Fruit fly (Drosophila melanogaster) whole organism, wandering third instar larva: Measurements from ENCODE around the gene beat-Ib.

ENCODE experiments used
- CrebA ChIP-seq: fragments of 200-800 bp; sonication (Bioruptor generic); optimal IDR thresholded peaks from 2 replicates; lab custom pipeline; 2016; ENCODE audit warnings: missing biosample characterization, mild to moderate bottlenecking, missing genetic modification characterization, borderline replicate concordance
- Hnf4 ChIP-seq: fragments of 200-800 bp; sonication (Bioruptor generic); optimal IDR thresholded peaks from 2 replicates; lab custom pipeline; 2016; ENCODE audit warnings: missing biosample characterization, mild to moderate bottlenecking, missing genetic modification characterization
- Hr83 ChIP-seq: fragments of 200-300 bp; sonication (Bioruptor generic); optimal IDR thresholded peaks from 2 replicates; lab custom pipeline; 2016; ENCODE audit warnings: missing biosample characterization, mild to moderate bottlenecking, missing genetic modification characterization, moderate library complexity; ENCODE audit not compliant: poor library complexity, severe bottlenecking
- N ChIP-seq: fragments of >200 bp; optimal IDR thresholded peaks from 2 replicates; lab custom pipeline; 2018; ENCODE audit warnings: missing biosample characterization, missing external identifiers, missing genetic modification characterization
- OdsH ChIP-seq: fragments of 200-800 bp; sonication (Bioruptor generic); optimal IDR thresholded peaks from 2 replicates; lab custom pipeline; 2016; ENCODE audit warnings: missing biosample characterization, mild to moderate bottlenecking, missing genetic modification characterization
- Sp1 ChIP-seq: fragments of 200-800 bp; sonication (Bioruptor generic); optimal IDR thresholded peaks from 3 replicates; lab custom pipeline; 2019; ENCODE audit warnings: missing biosample characterization, mild to moderate bottlenecking, missing genetic modification characterization, moderate library complexity
- br ChIP-seq: fragments of 200-800 bp; sonication (Bioruptor generic); optimal IDR thresholded peaks from 2 replicates; lab custom pipeline; 2016; ENCODE audit warnings: missing biosample characterization, missing genetic modification characterization
- brk ChIP-seq: fragments of 200-800 bp; sonication (Bioruptor generic); optimal IDR thresholded peaks from 2 replicates; lab custom pipeline; 2016; ENCODE audit warnings: missing biosample characterization, mild to moderate bottlenecking, missing genetic modification characterization
- dmrt93B ChIP-seq: fragments of 200-800 bp; sonication (Bioruptor generic); optimal IDR thresholded peaks from 2 replicates; lab custom pipeline; 2018; ENCODE audit warnings: missing biosample characterization, mild to moderate bottlenecking, missing genetic modification characterization
- dsf ChIP-seq: sonication (Bioruptor generic); optimal IDR thresholded peaks from 2 replicates; lab custom pipeline; 2016; ENCODE audit warnings: missing biosample characterization, missing genetic modification characterization, borderline replicate concordance
- ey ChIP-seq: fragments of 200-800 bp; sonication (Bioruptor generic); optimal IDR thresholded peaks from 2 replicates; lab custom pipeline; 2016; ENCODE audit warnings: missing biosample characterization, missing genetic modification characterization
- foxo ChIP-seq, 2 experiments: fragments of 200-800 bp; sonication (Bioruptor generic); optimal IDR thresholded peaks; 2 replicates in 1 of 2; 3 replicates in 1 of 2; lab custom pipeline; 2016 to 2017; ENCODE audit warnings: missing biosample characterization in 2 of 2, missing genetic modification characterization in 2 of 2
- fru ChIP-seq: fragments of 200-800 bp; sonication (Bioruptor generic); optimal IDR thresholded peaks from 3 replicates; lab custom pipeline; 2016; ENCODE audit warnings: missing biosample characterization, mild to moderate bottlenecking, missing genetic modification characterization
- jim ChIP-seq: fragments of 175-275, 200-325 bp; sonication (Bioruptor generic); optimal IDR thresholded peaks from 2 replicates; lab custom pipeline; 2016; ENCODE audit warnings: missing biosample characterization, mild to moderate bottlenecking, missing genetic modification characterization
- pan ChIP-seq: fragments of >200 bp; optimal IDR thresholded peaks from 2 replicates; lab custom pipeline; 2017
- psq ChIP-seq: fragments of 200-800 bp; sonication (Bioruptor generic); optimal IDR thresholded peaks from 3 replicates; lab custom pipeline; 2017; ENCODE audit warnings: missing biosample characterization, mild to moderate bottlenecking, missing genetic modification characterization, moderate library complexity
- rgr ChIP-seq: fragments of 200-800 bp; sonication (Bioruptor generic); optimal IDR thresholded peaks from 3 replicates; lab custom pipeline; 2016; ENCODE audit warnings: missing biosample characterization, mild to moderate bottlenecking, missing genetic modification characterization
- sage ChIP-seq: fragments of 200-800 bp; sonication (Bioruptor generic); optimal IDR thresholded peaks from 2 replicates; lab custom pipeline; 2016; ENCODE audit warnings: missing biosample characterization, mild to moderate bottlenecking, missing genetic modification characterization
- usp ChIP-seq: fragments of >200 bp; optimal IDR thresholded peaks from 2 replicates; lab custom pipeline; 2017; ENCODE audit warnings: missing biosample characterization, missing genetic modification characterization

Gene beat-Ib

DNA sequence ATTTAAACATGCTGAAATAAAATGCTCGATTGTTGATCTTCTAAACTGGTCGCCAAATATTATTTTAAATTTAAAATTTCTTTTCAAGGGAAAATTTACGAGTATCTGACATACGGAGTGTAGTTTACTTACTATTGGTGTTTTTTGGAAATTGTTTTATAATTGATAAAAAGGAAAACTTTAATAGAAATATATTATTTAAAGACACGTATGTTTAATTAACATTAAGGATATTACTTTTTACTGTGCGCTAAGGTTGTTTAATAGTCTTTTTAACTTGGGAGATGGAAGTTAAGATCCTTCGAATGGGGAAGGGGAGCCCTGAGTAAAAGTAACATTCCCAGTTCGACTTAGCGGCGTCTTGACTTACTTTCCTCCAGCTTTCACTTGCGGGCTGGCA, 82.2 kb downstream of the beat-Ib start, which contains the start of gene CG7653:
CG7653 (minus strand) TSS at position 101 of the 400 bp plus-strand sequence.
- TF ChIP-seq psq (GFP tag; lab: Kevin White, UChicago): no peak
- no peak for TF ChIP-seq ey (GFP tag; lab: Kevin White, UChicago)
- TF ChIP-seq br: no peak
- no peak for TF ChIP-seq CrebA (GFP tag; lab: Kevin White, UChicago)
- no peak for TF ChIP-seq N (GFP tag; lab: Kevin White, UChicago)
- no peak for TF ChIP-seq usp (GFP tag; lab: Kevin White, UChicago)
- no peak for TF ChIP-seq jim (GFP tag; lab: Kevin White, UChicago)
- no peak for TF ChIP-seq rgr (GFP tag; lab: Kevin White, UChicago)
- TF ChIP-seq pan (lab: Kevin White, UChicago): no peak
- no peak for TF ChIP-seq dmrt93B
- TF ChIP-seq Sp1 (GFP tag; lab: Kevin White, UChicago): no peak
- TF ChIP-seq OdsH (GFP tag; lab: Kevin White, UChicago): no peak
- no peak for TF ChIP-seq fru (GFP tag; lab: Kevin White, UChicago)
- no peak for TF ChIP-seq sage (GFP tag; lab: Kevin White, UChicago)
- TF ChIP-seq dsf (GFP tag; lab: Kevin White, UChicago): no peak
- no peak for TF ChIP-seq Hnf4

DNA sequence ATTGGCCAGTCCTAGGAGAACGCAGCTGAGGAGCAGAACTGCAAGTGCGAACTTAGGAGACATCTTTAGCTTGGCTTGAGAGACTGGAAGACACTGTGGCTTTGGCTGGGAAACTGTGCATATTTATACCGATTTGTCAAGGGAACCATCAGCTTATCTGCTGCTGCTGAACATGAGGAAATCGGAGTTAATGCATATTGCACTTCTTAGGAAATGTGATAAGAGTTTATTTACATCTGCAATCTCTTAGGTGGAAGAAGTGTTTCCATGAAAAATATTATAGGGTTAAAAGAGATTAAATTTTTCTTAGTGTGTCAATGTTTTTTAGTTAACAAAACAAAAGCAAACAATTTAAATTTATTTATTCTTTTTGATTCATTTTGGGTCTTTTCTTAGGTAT, 96.9 kb downstream of the beat-Ib start, which contains the start of gene CG42792:
CG42792 (minus strand) TSS at position 101 of the 400 bp plus-strand sequence.
- TF ChIP-seq Hr83 (GFP tag; lab: Kevin White, UChicago) (no peak), Hnf4 (no peak), brk (GFP tag; lab: Kevin White, UChicago) (no peak), foxo (GFP tag; optimal IDR thresholded peaks at IDR 0.05; lab: Kevin White, UChicago) (no peak)
